Fruit fly (Drosophila melanogaster) whole organism, embryonic: ENCODE results near the gene Cralbp.

ENCODE experiments used
- ATbp ChIP-seq: fragments of 200-800 bp; sonication (Bioruptor generic); optimal IDR thresholded peaks from 2 replicates; lab custom pipeline; 2017; ENCODE audit warnings: missing biosample characterization, mild to moderate bottlenecking, missing genetic modification characterization, missing genetic modification reagents
- CG10543 ChIP-seq: fragments of 200-800 bp; sonication (Bioruptor generic); optimal IDR thresholded peaks from 3 replicates; lab custom pipeline; 2017; ENCODE audit warnings: missing biosample characterization, mild to moderate bottlenecking, missing genetic modification characterization, moderate library complexity
- CG11504 ChIP-seq: fragments of 200-800 bp; sonication (Bioruptor generic); optimal IDR thresholded peaks from 3 replicates; lab custom pipeline; 2019; ENCODE audit warnings: missing biosample characterization, mild to moderate bottlenecking, missing genetic modification characterization, moderate library complexity
- CG12744 ChIP-seq: fragments of 200-800 bp; sonication (Bioruptor generic); optimal IDR thresholded peaks from 2 replicates; lab custom pipeline; 2016; ENCODE audit warnings: missing biosample characterization, missing genetic modification characterization
- CG12769 ChIP-seq: fragments of 200-800 bp; sonication (Bioruptor generic); optimal IDR thresholded peaks from 2 replicates; lab custom pipeline; 2019; ENCODE audit warnings: missing biosample characterization, mild to moderate bottlenecking, missing genetic modification characterization, moderate library complexity
- CG12942 ChIP-seq: fragments of 200-800 bp; sonication (Bioruptor generic); optimal IDR thresholded peaks from 3 replicates; lab custom pipeline; 2016; ENCODE audit warnings: missing biosample characterization, missing genetic modification characterization
- CG13424 ChIP-seq: fragments of 200-800 bp; sonication (Bioruptor generic); optimal IDR thresholded peaks from 2 replicates; lab custom pipeline; 2019; ENCODE audit warnings: missing biosample characterization, mild to moderate bottlenecking, missing genetic modification characterization, moderate library complexity
- CG34422 ChIP-seq: fragments of 200-800 bp; sonication (Bioruptor generic); IDR thresholded peaks from 3 replicates; pipeline ENCODE4 v1.3.6; 2022; ENCODE audit warnings: missing biosample characterization, missing genetic modification characterization
- CG3995 ChIP-seq: fragments of 200-800 bp; sonication (Bioruptor generic); optimal IDR thresholded peaks from 3 replicates; lab custom pipeline; 2016; ENCODE audit warnings: missing biosample characterization, missing genetic modification characterization
- CG4282 ChIP-seq: fragments of 200-800 bp; sonication (Bioruptor generic); optimal IDR thresholded peaks from 2 replicates; lab custom pipeline; 2016; ENCODE audit warnings: missing biosample characterization, missing genetic modification characterization
- CG6654 ChIP-seq: fragments of 200-800 bp; sonication (Bioruptor generic); optimal IDR thresholded peaks from 2 replicates; lab custom pipeline; 2017; ENCODE audit warnings: missing biosample characterization, mild to moderate bottlenecking, missing genetic modification characterization
- CG7786 ChIP-seq: fragments of 200-800 bp; sonication (Bioruptor generic); optimal IDR thresholded peaks from 2 replicates; lab custom pipeline; 2016; ENCODE audit warnings: missing biosample characterization, missing genetic modification characterization
- CG8388 ChIP-seq: fragments of 200-800 bp; sonication (Bioruptor generic); optimal IDR thresholded peaks from 2 replicates; lab custom pipeline; 2019; ENCODE audit warnings: missing biosample characterization, mild to moderate bottlenecking, missing genetic modification characterization, moderate library complexity
- D19A ChIP-seq: fragments of 200-800 bp; optimal IDR thresholded peaks from 3 replicates; lab custom pipeline; 2019; ENCODE audit warnings: missing biosample characterization, mild to moderate bottlenecking, missing genetic modification characterization, moderate library complexity
- Dfd ChIP-seq, 2 experiments: fragments of >200 bp; optimal IDR thresholded peaks; 2 replicates each; lab custom pipeline; 2017; ENCODE audit warnings: missing biosample characterization in 2 of 2, missing genetic modification characterization in 2 of 2
- Gug ChIP-seq: fragments of 200-800 bp; sonication (Bioruptor generic); IDR thresholded peaks from 4 replicates; pipeline ENCODE4 v1.3.6; 2022; ENCODE audit warnings: missing biosample characterization, missing genetic modification characterization
- Hmr ChIP-seq: fragments of 200-800 bp; sonication (Bioruptor generic); optimal IDR thresholded peaks from 3 replicates; lab custom pipeline; 2017; ENCODE audit warnings: mild to moderate bottlenecking, missing biosample characterization, missing genetic modification reagents, missing genetic modification characterization
- Med ChIP-seq: fragments of 200-800 bp; sonication (Bioruptor generic); peaks from one replicate; lab custom pipeline; 2016; ENCODE audit warnings: missing biosample characterization, missing genetic modification characterization, mild to moderate bottlenecking, inconsistent platforms, moderate library complexity
- Oli ChIP-seq: fragments of 200-800 bp; sonication (Bioruptor generic); optimal IDR thresholded peaks from 2 replicates; lab custom pipeline; 2018; ENCODE audit warnings: missing biosample characterization, mild to moderate bottlenecking, missing genetic modification characterization, moderate library complexity
- PHDP ChIP-seq: fragments of 200-800 bp; sonication (Bioruptor generic); optimal IDR thresholded peaks from 3 replicates; lab custom pipeline; 2018; ENCODE audit warnings: missing biosample characterization, mild to moderate bottlenecking, missing genetic modification characterization, moderate library complexity
- Sox100B ChIP-seq: fragments of 200-800 bp; sonication (Bioruptor generic); optimal IDR thresholded peaks from 3 replicates; lab custom pipeline; 2018; ENCODE audit warnings: missing biosample characterization, mild to moderate bottlenecking, missing genetic modification characterization
- Xbp1 ChIP-seq: fragments of 200-800 bp; sonication (Bioruptor generic); optimal IDR thresholded peaks from 3 replicates; lab custom pipeline; 2016; ENCODE audit warnings: missing biosample characterization, mild to moderate bottlenecking, missing genetic modification characterization
- abd-A ChIP-seq: fragments of 200-800 bp; sonication (Bioruptor generic); optimal IDR thresholded peaks from 3 replicates; lab custom pipeline; 2019; ENCODE audit warnings: missing biosample characterization, mild to moderate bottlenecking, missing genetic modification characterization, moderate library complexity
- crol ChIP-seq: fragments of 200-800 bp; sonication (Bioruptor generic); IDR thresholded peaks from 2 replicates; pipeline ENCODE4 v1.3.6; 2022; ENCODE audit warnings: missing biosample characterization, missing genetic modification characterization
- dmrt99B ChIP-seq: fragments of 200-800 bp; sonication (Bioruptor generic); optimal IDR thresholded peaks from 2 replicates; lab custom pipeline; 2018; ENCODE audit warnings: missing biosample characterization, mild to moderate bottlenecking, missing genetic modification characterization, moderate library complexity
- dysf ChIP-seq: fragments of 200-800 bp; sonication (Bioruptor generic); IDR thresholded peaks from 3 replicates; pipeline ENCODE4 v1.3.6; 2022; ENCODE audit warnings: missing biosample characterization, missing genetic modification characterization
- fd96Cb ChIP-seq: fragments of 200-800 bp; sonication (Bioruptor generic); optimal IDR thresholded peaks from 2 replicates; lab custom pipeline; 2018; ENCODE audit warnings: missing biosample characterization, mild to moderate bottlenecking, missing genetic modification characterization, moderate library complexity
- grau ChIP-seq: fragments of 200-800 bp; optimal IDR thresholded peaks from 3 replicates; lab custom pipeline; 2019; ENCODE audit warnings: missing biosample characterization, mild to moderate bottlenecking, missing genetic modification characterization, moderate library complexity
- her ChIP-seq: fragments of 200-800 bp; sonication (Bioruptor generic); optimal IDR thresholded peaks from 2 replicates; lab custom pipeline; 2016; ENCODE audit warnings: missing biosample characterization, missing genetic modification characterization
- lab ChIP-seq: fragments of 200-800 bp; sonication (Bioruptor generic); optimal IDR thresholded peaks from 3 replicates; lab custom pipeline; 2017; ENCODE audit warnings: missing biosample characterization, missing genetic modification characterization, mild to moderate bottlenecking, moderate library complexity, missing genetic modification reagents
- mam ChIP-seq: fragments of 200-800 bp; sonication (Bioruptor generic); optimal IDR thresholded peaks from 3 replicates; lab custom pipeline; 2016; ENCODE audit warnings: missing biosample characterization, missing genetic modification characterization
- sc ChIP-seq, 3 experiments: fragments of >200 bp in 2 of 3; fragments of 200-800 bp in 1 of 3; sonication (Bioruptor generic) in 1 of 3; optimal IDR thresholded peaks; 2 replicates in 2 of 3; 3 replicates in 1 of 3; lab custom pipeline; 2017; ENCODE audit warnings: mild to moderate bottlenecking in 1 of 3, missing biosample characterization in 1 of 3, missing genetic modification characterization in 1 of 3, missing genetic modification reagents in 1 of 3
- sd ChIP-seq: fragments of 200-800 bp; sonication (Bioruptor generic); optimal IDR thresholded peaks from 3 replicates; lab custom pipeline; 2018; ENCODE audit warnings: missing biosample characterization, mild to moderate bottlenecking, missing genetic modification characterization, moderate library complexity
- sens ChIP-seq: fragments of 200-800 bp; sonication (Bioruptor generic); peaks from one replicate; lab custom pipeline; 2016; ENCODE audit warnings: missing biosample characterization, missing genetic modification characterization
- seq ChIP-seq: fragments of 200-800 bp; sonication (Bioruptor generic); IDR thresholded peaks from 2 replicates; pipeline ENCODE4 v1.3.6; 2022; ENCODE audit warnings: missing biosample characterization, missing genetic modification characterization
- so ChIP-seq: fragments of 200-800 bp; sonication (Bioruptor generic); IDR thresholded peaks from 3 replicates; pipeline ENCODE4 v1.3.6; 2022; ENCODE audit warnings: missing biosample characterization, missing genetic modification characterization
- sqz ChIP-seq: fragments of 200-800 bp; sonication (Bioruptor generic); optimal IDR thresholded peaks from 3 replicates; lab custom pipeline; 2018; ENCODE audit warnings: missing biosample characterization, mild to moderate bottlenecking, missing genetic modification characterization
- sr ChIP-seq: fragments of 200-800 bp; sonication (Bioruptor generic); IDR thresholded peaks from 3 replicates; pipeline ENCODE4 v1.3.6; 2022; ENCODE audit warnings: missing biosample characterization, missing genetic modification characterization
- tin ChIP-seq: fragments of 200-800 bp; sonication (Bioruptor generic); optimal IDR thresholded peaks from 3 replicates; lab custom pipeline; 2016; ENCODE audit warnings: missing biosample characterization, missing genetic modification characterization
- toy ChIP-seq: fragments of 200-800 bp; sonication (Bioruptor generic); IDR thresholded peaks from 2 replicates; pipeline ENCODE4 v1.3.6; 2022; ENCODE audit warnings: missing biosample characterization, missing genetic modification characterization
- unpg ChIP-seq: fragments of 200-800 bp; sonication (Bioruptor generic); optimal IDR thresholded peaks from 3 replicates; lab custom pipeline; 2018; ENCODE audit warnings: missing biosample characterization, mild to moderate bottlenecking, missing genetic modification characterization, moderate library complexity
- zen ChIP-seq: fragments of 200-800 bp; sonication (Bioruptor generic); optimal IDR thresholded peaks from 3 replicates; lab custom pipeline; 2018; ENCODE audit warnings: missing biosample characterization, mild to moderate bottlenecking, missing genetic modification characterization, moderate library complexity
- zen2 ChIP-seq: fragments of 200-800 bp; sonication (Bioruptor generic); IDR thresholded peaks from 3 replicates; pipeline ENCODE4 v1.3.6; 2022; ENCODE audit warnings: missing biosample characterization, missing genetic modification characterization; ENCODE audit not compliant: partially characterized antibody

The Cralbp gene

dm6 chr3L:5828684-5829083 lies 42.2 kb upstream of the Cralbp start (continued):
- no peak for TF ChIP-seq zen2
- peak; percentile 22 for TF ChIP-seq fd96Cb (tag; lab: Kevin White, UChicago)
- TF ChIP-seq CG8388 (GFP tag; lab: Kevin White, UChicago) = peak; percentile 5
- no peak for TF ChIP-seq zen (tag; lab: Kevin White, UChicago)
- peak; percentile 25 for TF ChIP-seq unpg (GFP tag; lab: Kevin White, UChicago)
- peak; percentile 57 for TF ChIP-seq dmrt99B (tag; lab: Kevin White, UChicago)
- peak; percentile 87 for TF ChIP-seq D19A (tag; lab: Kevin White, UChicago)
- no peak for TF ChIP-seq CG7786 (GFP tag; lab: Kevin White, UChicago)
- TF ChIP-seq toy (GFP tag; lab: Robert Waterston, UW) = no peak
- no peak for TF ChIP-seq her (GFP tag; lab: Kevin White, UChicago)
- TF ChIP-seq mam = peak; percentile 5
- TF ChIP-seq dysf = peak; percentile 47; the same call in 1 of the 3 replicates
- TF ChIP-seq sc (optimal IDR thresholded peaks at IDR 0.05; lab: Kevin White, UChicago) = no peak
- TF ChIP-seq sc (GFP tag; optimal IDR thresholded peaks at IDR 0.05; lab: Kevin White, UChicago) = no peak
- peak; percentile 79 for TF ChIP-seq sens (GFP tag; lab: Kevin White, UChicago)
- 0 out of 2 replicates have a peak, but pooled peaks have one; percentile 14 for TF ChIP-seq seq (GFP tag; lab: Robert Waterston, UW)
- peak; percentile 20 for TF ChIP-seq ATbp (GFP tag; lab: Kevin White, UChicago)
- TF ChIP-seq CG13424 (tag; lab: Kevin White, UChicago) = peak; percentile 52
- peak; percentile 47 for TF ChIP-seq Oli (tag; lab: Kevin White, UChicago)
- peak; percentile 17 for TF ChIP-seq CG6654
- peak; percentile 36 for TF ChIP-seq Sox100B (GFP tag; lab: Kevin White, UChicago)
- TF ChIP-seq Gug (GFP tag; lab: Robert Waterston, UW) = 0 out of 4 replicates have a peak, but pooled peaks have one; percentile 2
- TF ChIP-seq CG12942 (GFP tag; lab: Kevin White, UChicago) = no peak
- TF ChIP-seq tin (GFP tag; lab: Kevin White, UChicago) = no peak
- TF ChIP-seq Med (GFP tag; lab: Kevin White, UChicago) = no peak
- TF ChIP-seq PHDP = peak; percentile 31
- peak; percentile 58 for TF ChIP-seq CG11504 (tag; lab: Kevin White, UChicago)
- no peak for TF ChIP-seq CG3995 (GFP tag; lab: Kevin White, UChicago)
- peak; percentile 23 for TF ChIP-seq Xbp1 (GFP tag; lab: Kevin White, UChicago)
- TF ChIP-seq Hmr = peak; percentile 26
- TF ChIP-seq grau (tag; lab: Kevin White, UChicago) = peak; percentile 64
- TF ChIP-seq CG4282 (GFP tag; lab: Kevin White, UChicago) = no peak
- peak; percentile 18 for TF ChIP-seq lab (GFP tag; lab: Kevin White, UChicago)

dm6 chr3L:5828275-5828674 lies 41.8 kb upstream of the Cralbp start:
- TF ChIP-seq sr (GFP tag; lab: Robert Waterston, UW) = peak; percentile 31; the same call in 1 of the 3 replicates
- peak; percentile 44; the same call in 1 of the 2 replicates for TF ChIP-seq crol (GFP tag; lab: Robert Waterston, UW)
- 0 out of 3 replicates have a peak, but pooled peaks have one; percentile 8 for TF ChIP-seq CG34422
- TF ChIP-seq CG10543 (GFP tag; lab: Kevin White, UChicago) = peak; percentile 55
- TF ChIP-seq so = peak; percentile 68; the same call in 2 of the 3 replicates
- TF ChIP-seq CG12769 (tag; lab: Kevin White, UChicago) = peak; percentile 40
- no peak for TF ChIP-seq sqz
- no peak for TF ChIP-seq CG12744 (GFP tag; lab: Kevin White, UChicago)
- TF ChIP-seq abd-A = peak; percentile 57
- TF ChIP-seq Dfd (GFP tag; optimal IDR thresholded peaks at IDR 0.05; lab: Kevin White, UChicago) = no peak
- TF ChIP-seq sd (tag; lab: Kevin White, UChicago) = peak; percentile 11
